Fruit fly (Drosophila melanogaster) whole organism, embryonic: ENCODE results near the gene CG11251.
A peak's percentile ranks its signal among the peaks of the same experiment; 100 is the strongest.

Experiments
- Adf1 ChIP-seq: fragments of 200-800 bp; sonication (Bioruptor generic); IDR thresholded peaks from 2 replicates; pipeline ENCODE4 v1.3.6; 2022; ENCODE audit warnings: missing biosample characterization, missing genetic modification characterization
- Antp ChIP-seq: fragments of 200-800 bp; sonication (Bioruptor generic); optimal IDR thresholded peaks from 3 replicates; lab custom pipeline; 2016; ENCODE audit warnings: missing biosample characterization, missing genetic modification characterization
- Awh ChIP-seq: fragments of 200-800 bp; sonication (Bioruptor generic); IDR thresholded peaks from 2 replicates; pipeline ENCODE4, ENCODE4 v1.3.6; 2022; ENCODE audit warnings: missing biosample characterization, missing genetic modification characterization
- CG10267 ChIP-seq: fragments of 200-800 bp; sonication (Bioruptor generic); optimal IDR thresholded peaks from 2 replicates; lab custom pipeline; 2018; ENCODE audit warnings: missing biosample characterization, mild to moderate bottlenecking, missing genetic modification characterization, moderate library complexity
- CG11723 ChIP-seq: fragments of 200-800 bp; sonication (Bioruptor generic); optimal IDR thresholded peaks from 2 replicates; lab custom pipeline; 2017; ENCODE audit warnings: missing biosample characterization, mild to moderate bottlenecking, missing genetic modification characterization
- CG14667 ChIP-seq: fragments of 200-800 bp; sonication (Bioruptor generic); IDR thresholded peaks from 2 replicates; pipeline ENCODE4 v1.3.6; 2022; ENCODE audit warnings: missing biosample characterization, missing genetic modification characterization
- CG14710 ChIP-seq: fragments of 200-800 bp; sonication (Bioruptor generic); optimal IDR thresholded peaks from 3 replicates; lab custom pipeline; 2019; ENCODE audit warnings: missing biosample characterization, mild to moderate bottlenecking, missing genetic modification characterization, moderate library complexity
- CG14860 ChIP-seq: fragments of 200-800 bp; sonication (Bioruptor generic); IDR thresholded peaks from 3 replicates; pipeline ENCODE4 v1.3.6; 2022; ENCODE audit warnings: missing biosample characterization, missing genetic modification characterization; ENCODE audit not compliant: partially characterized antibody
- CG15479 ChIP-seq: fragments of 200-800 bp; sonication (Bioruptor generic); optimal IDR thresholded peaks from 3 replicates; lab custom pipeline; 2019; ENCODE audit warnings: missing biosample characterization, mild to moderate bottlenecking, missing genetic modification characterization, moderate library complexity
- CG1602 ChIP-seq: fragments of 200-800 bp; sonication (Bioruptor generic); optimal IDR thresholded peaks from 3 replicates; lab custom pipeline; 2016; ENCODE audit warnings: missing biosample characterization, missing genetic modification characterization
- CG17912 ChIP-seq: fragments of 200-800 bp; sonication (Bioruptor generic); optimal IDR thresholded peaks from 2 replicates; lab custom pipeline; 2018; ENCODE audit warnings: missing biosample characterization, mild to moderate bottlenecking, missing genetic modification characterization
- CG32532 ChIP-seq: fragments of 200-800 bp; sonication (Bioruptor generic); IDR thresholded peaks from 2 replicates; pipeline ENCODE4 v1.3.6; 2022; ENCODE audit warnings: missing biosample characterization, missing genetic modification characterization
- CG3407 ChIP-seq: fragments of 200-800 bp; sonication (Bioruptor generic); optimal IDR thresholded peaks from 2 replicates; lab custom pipeline; 2018; ENCODE audit warnings: missing biosample characterization, mild to moderate bottlenecking, missing genetic modification characterization
- CG3847 ChIP-seq: fragments of 200-800 bp; sonication (Bioruptor generic); IDR thresholded peaks from 2 replicates; pipeline ENCODE4 v1.3.6; 2022; ENCODE audit warnings: missing biosample characterization, missing genetic modification characterization
- CG4707 ChIP-seq: fragments of 200-800 bp; sonication (Bioruptor generic); optimal IDR thresholded peaks from 2 replicates; lab custom pipeline; 2018; ENCODE audit warnings: missing biosample characterization, mild to moderate bottlenecking, missing genetic modification characterization, moderate library complexity
- CG5953 ChIP-seq: fragments of 200-800 bp; sonication (Bioruptor generic); IDR thresholded peaks from 2 replicates; pipeline ENCODE4 v1.3.6; 2022; ENCODE audit warnings: missing biosample characterization, missing genetic modification characterization
- CG7745 ChIP-seq: fragments of 200-800 bp; sonication (Bioruptor generic); optimal IDR thresholded peaks from 2 replicates; lab custom pipeline; 2018; ENCODE audit warnings: missing biosample characterization, mild to moderate bottlenecking, missing genetic modification characterization, moderate library complexity
- CG8281 ChIP-seq: fragments of 200-800 bp; sonication (Bioruptor generic); optimal IDR thresholded peaks from 2 replicates; lab custom pipeline; 2018; ENCODE audit warnings: missing biosample characterization, mild to moderate bottlenecking, missing genetic modification characterization, moderate library complexity
- CG8924 ChIP-seq: fragments of 200-800 bp; optimal IDR thresholded peaks from 3 replicates; lab custom pipeline; 2019; ENCODE audit warnings: missing biosample characterization, mild to moderate bottlenecking, missing genetic modification characterization, moderate library complexity
- CG9215 ChIP-seq: fragments of 200-800 bp; sonication (Bioruptor generic); IDR thresholded peaks from 2 replicates; pipeline ENCODE4 v1.3.6; 2022; ENCODE audit warnings: missing biosample characterization, missing genetic modification characterization
- CG9932 ChIP-seq: fragments of 200-800 bp; sonication (Bioruptor generic); IDR thresholded peaks from 2 replicates; pipeline ENCODE4 v1.3.6; 2022; ENCODE audit warnings: missing biosample characterization, missing genetic modification characterization
- Dp ChIP-seq: fragments of 200-800 bp; sonication (Bioruptor generic); optimal IDR thresholded peaks from 2 replicates; lab custom pipeline; 2018; ENCODE audit warnings: missing biosample characterization, mild to moderate bottlenecking, missing genetic modification characterization, moderate library complexity
- H15 ChIP-seq: fragments of 200-800 bp; sonication (Bioruptor generic); IDR thresholded peaks from 3 replicates; pipeline ENCODE4 v1.3.6; 2022; ENCODE audit warnings: missing biosample characterization, missing genetic modification characterization
- Max ChIP-seq: fragments of 200-800 bp; sonication (Bioruptor generic); optimal IDR thresholded peaks from 2 replicates; lab custom pipeline; 2016; ENCODE audit warnings: missing biosample characterization, mild to moderate bottlenecking, missing genetic modification characterization
- Med ChIP-seq: fragments of 200-800 bp; sonication (Bioruptor generic); peaks from one replicate; lab custom pipeline; 2016; ENCODE audit warnings: missing biosample characterization, missing genetic modification characterization, mild to moderate bottlenecking, inconsistent platforms, moderate library complexity
- Mrtf ChIP-seq: fragments of 200-800 bp; sonication (Bioruptor generic); IDR thresholded peaks from 3 replicates; pipeline ENCODE4 v1.3.6; 2022; ENCODE audit warnings: missing biosample characterization, missing genetic modification characterization
- Spps ChIP-seq: fragments of 200-800 bp; sonication (Bioruptor generic); optimal IDR thresholded peaks from 2 replicates; lab custom pipeline; 2018; ENCODE audit warnings: missing biosample characterization, mild to moderate bottlenecking, missing genetic modification characterization
- Sry-β ChIP-seq: fragments of 200-800 bp; sonication (Bioruptor generic); optimal IDR thresholded peaks from 2 replicates; lab custom pipeline; 2018; ENCODE audit warnings: missing biosample characterization, mild to moderate bottlenecking, missing genetic modification characterization, moderate library complexity
- Tbp ChIP-seq: fragments of >200 bp; optimal IDR thresholded peaks from 2 replicates; lab custom pipeline; 2018; ENCODE audit warnings: missing biosample characterization, missing genetic modification characterization
- Usf ChIP-seq: fragments of 200-800 bp; sonication (Bioruptor generic); optimal IDR thresholded peaks from 2 replicates; lab custom pipeline; 2017; ENCODE audit warnings: missing genotype, missing biosample characterization, missing genetic modification characterization
- Xrp1 ChIP-seq: fragments of 200-800 bp; sonication (Bioruptor generic); IDR thresholded peaks from 2 replicates; pipeline ENCODE4 v1.3.6; 2022; ENCODE audit warnings: missing biosample characterization, missing genetic modification characterization
- cas ChIP-seq: fragments of 200-800 bp; sonication (Bioruptor generic); IDR thresholded peaks from 2 replicates; pipeline ENCODE4 v1.3.6; 2022; ENCODE audit warnings: missing biosample characterization, missing genetic modification characterization
- cg ChIP-seq: fragments of 200-800 bp; sonication (Bioruptor generic); optimal IDR thresholded peaks from 3 replicates; lab custom pipeline; 2019; ENCODE audit warnings: missing biosample characterization, mild to moderate bottlenecking, missing genetic modification characterization, moderate library complexity
- chinmo ChIP-seq: fragments of 200-800 bp; sonication (Bioruptor generic); IDR thresholded peaks from 4 replicates; pipeline ENCODE4 v1.3.6; 2022; ENCODE audit warnings: missing biosample characterization, missing genetic modification characterization; ENCODE audit not compliant: partially characterized antibody
- croc ChIP-seq: fragments of 200-800 bp; sonication (Bioruptor generic); conservative IDR thresholded peaks from 3 replicates; pipeline ENCODE4 v1.3.6; 2022; ENCODE audit warnings: missing biosample characterization, missing genetic modification characterization
- dati ChIP-seq: fragments of 200-800 bp; sonication (Bioruptor generic); IDR thresholded peaks from 2 replicates; pipeline ENCODE4 v1.3.6; 2022; ENCODE audit warnings: missing biosample characterization, missing genetic modification characterization
- dmrt99B ChIP-seq: fragments of 200-800 bp; sonication (Bioruptor generic); optimal IDR thresholded peaks from 2 replicates; lab custom pipeline; 2018; ENCODE audit warnings: missing biosample characterization, mild to moderate bottlenecking, missing genetic modification characterization, moderate library complexity
- eyg ChIP-seq: fragments of 200-800 bp; sonication (Bioruptor generic); optimal IDR thresholded peaks from 3 replicates; lab custom pipeline; 2016; ENCODE audit warnings: missing biosample characterization, missing genetic modification characterization
- ftz-f1 ChIP-seq: fragments of 200-800 bp; sonication (Bioruptor generic); optimal IDR thresholded peaks from 2 replicates; lab custom pipeline; 2016; ENCODE audit warnings: missing biosample characterization, missing genetic modification characterization
- fu2 ChIP-seq: fragments of 200-800 bp; sonication (Bioruptor generic); optimal IDR thresholded peaks from 2 replicates; lab custom pipeline; 2016; ENCODE audit warnings: missing biosample characterization, missing genetic modification characterization
- hbn ChIP-seq: fragments of 200-800 bp; sonication (Bioruptor generic); IDR thresholded peaks from 2 replicates; pipeline ENCODE4 v1.3.6; 2022; ENCODE audit warnings: missing biosample characterization, missing genetic modification characterization; ENCODE audit not compliant: partially characterized antibody
- her ChIP-seq: fragments of 200-800 bp; sonication (Bioruptor generic); optimal IDR thresholded peaks from 2 replicates; lab custom pipeline; 2016; ENCODE audit warnings: missing biosample characterization, missing genetic modification characterization
- hth ChIP-seq: fragments of >200 bp; optimal IDR thresholded peaks from 2 replicates; lab custom pipeline; 2017; ENCODE audit warnings: inconsistent platforms
- odd ChIP-seq: fragments of 200-800 bp; sonication (Bioruptor generic); optimal IDR thresholded peaks from 2 replicates; lab custom pipeline; 2017; ENCODE audit warnings: missing biosample characterization, mild to moderate bottlenecking, missing genetic modification characterization
- phol ChIP-seq: fragments of 200-800 bp; sonication (Bioruptor generic); optimal IDR thresholded peaks from 3 replicates; lab custom pipeline; 2018; ENCODE audit warnings: missing biosample characterization, mild to moderate bottlenecking, missing genetic modification characterization, moderate library complexity
- pros ChIP-seq: fragments of 200-800 bp; sonication (Bioruptor generic); optimal IDR thresholded peaks from 3 replicates; lab custom pipeline; 2019; ENCODE audit warnings: missing biosample characterization, mild to moderate bottlenecking, missing genetic modification characterization, moderate library complexity
- pzg ChIP-seq: fragments of 200-800 bp; sonication (Bioruptor generic); optimal IDR thresholded peaks from 3 replicates; lab custom pipeline; 2018; ENCODE audit warnings: missing biosample characterization, mild to moderate bottlenecking, missing genetic modification characterization, moderate library complexity
- sug ChIP-seq: fragments of 200-800 bp; optimal IDR thresholded peaks from 2 replicates; lab custom pipeline; 2019; ENCODE audit warnings: missing biosample characterization, mild to moderate bottlenecking, missing genetic modification characterization, moderate library complexity
- trem ChIP-seq: fragments of 200-800 bp; optimal IDR thresholded peaks from 3 replicates; lab custom pipeline; 2019; ENCODE audit warnings: missing biosample characterization, mild to moderate bottlenecking, missing genetic modification characterization, moderate library complexity
- trh ChIP-seq: fragments of 200-800 bp; sonication (Bioruptor generic); optimal IDR thresholded peaks from 2 replicates; lab custom pipeline; 2016; ENCODE audit warnings: missing biosample characterization, missing genetic modification characterization
- vvl ChIP-seq: fragments of 200-800 bp; sonication (Bioruptor generic); IDR thresholded peaks from 2 replicates; pipeline ENCODE4 v1.3.6; 2022; ENCODE audit warnings: missing biosample characterization, missing genetic modification characterization
- wdn ChIP-seq: fragments of 200-800 bp; sonication (Bioruptor generic); IDR thresholded peaks from 2 replicates; pipeline ENCODE4 v1.3.6; 2022; ENCODE audit warnings: missing biosample characterization, missing genetic modification characterization

CG11251 gene

dm6 chr3L:13046758-13047157 lies 43.0 kb downstream of the CG11251 start, which contains the start of gene CG11279 (continued):
- no peak for TF ChIP-seq Adf1 (GFP tag; lab: Robert Waterston, UW)
- TF ChIP-seq croc (GFP tag; lab: Robert Waterston, UW), result no peak
- peak; percentile 98 for TF ChIP-seq Dp
- no peak for TF ChIP-seq CG8924 (tag; lab: Kevin White, UChicago)
- peak; percentile 14 for TF ChIP-seq CG15479 (GFP tag; lab: Kevin White, UChicago)
- TF ChIP-seq Antp (GFP tag; lab: Kevin White, UChicago), result no peak
- no peak for TF ChIP-seq H15 (GFP tag; lab: Robert Waterston, UW)
- no peak for TF ChIP-seq eyg (GFP tag; lab: Kevin White, UChicago)
- TF ChIP-seq CG1602 (GFP tag; lab: Kevin White, UChicago), result no peak
- TF ChIP-seq wdn (GFP tag; lab: Robert Waterston, UW), result no peak
- TF ChIP-seq hth (lab: Kevin White, UChicago), result no peak
- no peak for TF ChIP-seq Awh (GFP tag; lab: Robert Waterston, UW)
- TF ChIP-seq phol (tag; lab: Kevin White, UChicago), result no peak
- no peak for TF ChIP-seq fu2 (GFP tag; lab: Kevin White, UChicago)
- TF ChIP-seq cg (GFP tag; lab: Kevin White, UChicago), result no peak
- peak; percentile 58 for TF ChIP-seq CG3847 (GFP tag; lab: Robert Waterston, UW)
- no peak for TF ChIP-seq CG17912 (GFP tag; lab: Kevin White, UChicago)
- TF ChIP-seq CG4707 (GFP tag; lab: Kevin White, UChicago), result no peak
- TF ChIP-seq chinmo (GFP tag; lab: Robert Waterston, UW), result peak; percentile 66; the same call in 1 of the 4 replicates
- no peak for TF ChIP-seq dati (GFP tag; lab: Robert Waterston, UW)
- no peak for TF ChIP-seq CG32532
- no peak for TF ChIP-seq sug (tag; lab: Kevin White, UChicago)
- no peak for TF ChIP-seq CG3407 (GFP tag; lab: Kevin White, UChicago)
- no peak for TF ChIP-seq CG7745 (tag; lab: Kevin White, UChicago)
- TF ChIP-seq trh (GFP tag; lab: Kevin White, UChicago), result no peak
- no peak for TF ChIP-seq CG5953 (GFP tag; lab: Robert Waterston, UW)
- TF ChIP-seq Usf (GFP tag; lab: Kevin White, UChicago), result no peak
- TF ChIP-seq odd, result no peak
- no peak for TF ChIP-seq CG14667 (GFP tag; lab: Robert Waterston, UW)
- peak; percentile 28 for TF ChIP-seq CG14710 (tag; lab: Kevin White, UChicago)
- no peak for TF ChIP-seq cas
- TF ChIP-seq Xrp1 (GFP tag; lab: Robert Waterston, UW), result 0 out of 2 replicates have a peak, but pooled peaks have one; percentile 18
- no peak for TF ChIP-seq Spps
- TF ChIP-seq pros (GFP tag; lab: Kevin White, UChicago), result no peak
- no peak for TF ChIP-seq CG8281 (tag; lab: Kevin White, UChicago)
- no peak for TF ChIP-seq CG11723 (GFP tag; lab: Kevin White, UChicago)
- peak; percentile 100 for TF ChIP-seq trem
- no peak for TF ChIP-seq ftz-f1 (GFP tag; lab: Kevin White, UChicago)
- TF ChIP-seq her (GFP tag; lab: Kevin White, UChicago), result no peak
- TF ChIP-seq Sry-β (GFP tag; lab: Kevin White, UChicago), result no peak
- no peak for TF ChIP-seq vvl
- TF ChIP-seq pzg (GFP tag; lab: Kevin White, UChicago), result peak; percentile 71
- TF ChIP-seq Med (GFP tag; lab: Kevin White, UChicago), result peak; percentile 83
- no peak for TF ChIP-seq CG9932 (GFP tag; lab: Robert Waterston, UW)
- peak; percentile 60; the same call in 1 of the 2 replicates for TF ChIP-seq hbn (GFP tag; lab: Robert Waterston, UW)
- peak; percentile 31 for TF ChIP-seq CG10267 (tag; lab: Kevin White, UChicago)
- peak; percentile 46 for TF ChIP-seq Max (GFP tag; lab: Kevin White, UChicago)
- TF ChIP-seq dmrt99B (tag; lab: Kevin White, UChicago), result no peak
- peak; percentile 69 for TF ChIP-seq CG14860 (GFP tag; lab: Robert Waterston, UW)
- no peak for TF ChIP-seq CG9215
- no peak for TF ChIP-seq Tbp
- TF ChIP-seq Mrtf (GFP tag; lab: Robert Waterston, UW), result no peak
